Worm (Caenorhabditis elegans): ENCODE data around the gene lin-12.

The lin-12 gene

DNA sequence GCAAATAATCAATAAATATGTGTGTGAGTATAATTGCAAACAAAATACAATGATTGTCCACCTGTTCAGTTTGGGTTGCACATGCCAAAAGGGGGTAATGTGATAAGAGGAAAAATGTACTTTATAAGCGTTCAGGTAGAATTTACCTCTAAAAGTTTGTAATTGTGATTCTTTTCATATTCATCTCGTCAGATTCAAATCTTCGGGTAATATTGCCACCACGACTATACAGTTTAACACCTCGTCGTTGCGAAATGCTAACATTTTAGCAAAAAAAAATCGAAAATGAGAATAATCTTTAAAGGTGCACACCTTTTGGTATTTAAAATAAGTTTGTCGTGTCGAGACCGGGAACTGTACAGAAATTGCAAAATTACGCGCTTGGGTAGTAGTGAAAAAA is 28.1 kb downstream of the lin-12 start, which contains the start of gene nac-2:
nac-2 (minus strand) TSS at position 101 of the 400 bp plus-strand sequence.
- TF ChIP-seq elt-3 (tag; optimal IDR thresholded peaks at IDR 0.05), result no peak
- TF ChIP-seq sup-37 (GFP tag; optimal IDR thresholded peaks at IDR 0.05), result no peak
- TF ChIP-seq mab-9 (GFP tag; IDR thresholded peaks at IDR 0.05), result no peak
- TF ChIP-seq nhr-237 (tag; optimal IDR thresholded peaks at IDR 0.05), result no peak
- TF ChIP-seq fkh-4 (tag; optimal IDR thresholded peaks at IDR 0.05; ENCODE audit: borderline replicate concordance), result no peak
- TF ChIP-seq fkh-8 (tag; optimal IDR thresholded peaks at IDR 0.05), result no peak
- TF ChIP-seq nhr-76 (tag; optimal IDR thresholded peaks at IDR 0.05), result no peak
- TF ChIP-seq ama-1 (optimal IDR thresholded peaks at IDR 0.05), result no peak
- no peak for TF ChIP-seq rnt-1 (tag; optimal IDR thresholded peaks at IDR 0.05)
- no peak for TF ChIP-seq C04F5.9 (tag; optimal IDR thresholded peaks at IDR 0.05)
- no peak for TF ChIP-seq zip-4 (GFP tag; optimal IDR thresholded peaks at IDR 0.05)
- TF ChIP-seq ces-1 (GFP tag; optimal IDR thresholded peaks at IDR 0.05), result no peak
- TF ChIP-seq mdl-1 (tag; optimal IDR thresholded peaks at IDR 0.05), result no peak
- no peak for TF ChIP-seq xbp-1 (tag; optimal IDR thresholded peaks at IDR 0.05)
- no peak for TF ChIP-seq tbx-2 (tag; optimal IDR thresholded peaks at IDR 0.05)
- no peak for TF ChIP-seq C16A3.4 (tag; optimal IDR thresholded peaks at IDR 0.05)

DNA sequence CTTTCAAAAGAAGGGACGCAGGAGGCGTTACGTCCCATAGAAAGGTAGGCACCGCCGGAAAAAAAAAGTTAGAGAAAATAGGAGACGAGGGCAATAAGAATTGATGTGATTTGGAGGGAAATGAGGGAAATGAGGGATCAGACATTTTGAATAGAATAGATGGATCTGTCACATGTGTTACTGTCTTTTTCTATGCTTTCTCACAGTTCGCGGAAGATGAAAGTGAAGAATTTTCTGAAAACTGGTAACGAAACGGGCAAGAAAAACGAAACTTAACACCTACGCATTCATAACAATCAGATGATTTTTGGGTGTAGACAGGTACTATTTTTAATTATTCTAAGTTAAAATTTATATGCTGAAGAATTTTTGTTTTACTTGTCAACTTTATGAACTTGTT is 33.6 kb downstream of the lin-12 start, which contains the start of gene R107.9:
R107.9 (plus strand) TSS at position 301 of the 400 bp plus-strand sequence.
- no peak for TF ChIP-seq lir-3 (tag; optimal IDR thresholded peaks at IDR 0.05; ENCODE audit: poor library complexity)
- TF ChIP-seq ces-1 (GFP tag; optimal IDR thresholded peaks at IDR 0.05), result no peak
- no peak for TF ChIP-seq C34B4.2 (tag; optimal IDR thresholded peaks at IDR 0.05)
- no peak for TF ChIP-seq efl-1 (optimal IDR thresholded peaks at IDR 0.05)
- TF ChIP-seq efl-1 (GFP tag; optimal IDR thresholded peaks at IDR 0.05 in 1 of 2), result peak in 1 of 2 experiments; percentile 73
- no peak for TF ChIP-seq unc-30 (tag; optimal IDR thresholded peaks at IDR 0.05)
- no peak for TF ChIP-seq snu-23 (GFP tag; optimal IDR thresholded peaks at IDR 0.05)
- no peak for TF ChIP-seq sptf-1 (tag; optimal IDR thresholded peaks at IDR 0.05)
- no peak for TF ChIP-seq dsc-1 (tag; optimal IDR thresholded peaks at IDR 0.05)
- TF ChIP-seq zip-4 (GFP tag; optimal IDR thresholded peaks at IDR 0.05), result no peak
- TF ChIP-seq grh-1 (GFP tag; IDR thresholded peaks at IDR 0.05), result no peak
- TF ChIP-seq blmp-1 (tag; optimal IDR thresholded peaks at IDR 0.05), result peak; percentile 40
- no peak for TF ChIP-seq alr-1 (tag; optimal IDR thresholded peaks at IDR 0.05; ENCODE audit: borderline replicate concordance)
- TF ChIP-seq elt-2 (tag; optimal IDR thresholded peaks at IDR 0.05), result no peak
- no peak for TF ChIP-seq egl-27 (tag; optimal IDR thresholded peaks at IDR 0.05)
- TF ChIP-seq efl-3 (GFP tag; optimal IDR thresholded peaks at IDR 0.05), result no peak

DNA sequence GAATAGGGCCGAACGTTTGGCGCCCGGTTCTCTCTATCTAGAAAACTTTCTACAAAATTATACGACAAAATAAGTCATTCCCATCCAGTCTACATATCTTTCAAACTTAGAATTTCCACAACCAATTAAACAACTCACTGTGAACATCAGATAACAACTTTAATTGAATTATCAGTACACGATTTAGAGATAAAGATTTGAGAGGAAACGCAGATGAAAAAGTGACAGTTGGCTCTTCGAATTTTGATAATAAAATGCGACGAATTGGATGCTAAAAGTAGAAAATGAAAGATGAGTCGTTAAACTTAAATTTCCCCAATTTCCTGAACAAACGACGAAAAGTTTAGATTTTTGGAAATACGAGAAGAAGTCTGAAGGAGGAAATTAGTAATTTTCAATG is 36.2 kb downstream of the lin-12 start:
- TF ChIP-seq vab-15 (tag; optimal IDR thresholded peaks at IDR 0.05) (no peak), rnt-1 (tag; optimal IDR thresholded peaks at IDR 0.05) (peak; percentile 7), lsy-2 (tag; optimal IDR thresholded peaks at IDR 0.05) (no peak), elt-2 (tag; optimal IDR thresholded peaks at IDR 0.05) (peak; percentile 48), pqm-1 (tag; optimal IDR thresholded peaks at IDR 0.05) (peak; percentile 8)

DNA sequence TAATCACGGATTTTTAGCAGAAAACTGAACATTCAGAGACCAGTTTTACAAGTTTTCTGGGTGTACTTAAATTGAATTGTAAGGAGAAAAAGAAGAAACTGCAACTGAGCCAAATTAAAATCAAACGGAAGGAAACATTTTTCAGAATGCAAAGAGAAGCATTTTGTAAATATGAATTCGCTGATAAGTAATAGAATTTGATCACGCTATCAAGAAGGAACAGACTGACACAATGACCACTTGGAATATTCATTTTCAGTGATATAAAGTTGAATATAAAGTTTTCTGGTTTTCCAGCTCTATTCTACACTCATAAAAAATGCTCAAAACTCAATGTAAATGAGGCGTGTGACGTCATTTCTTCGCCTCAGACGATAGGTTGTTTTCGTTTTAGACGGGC is 37.1 kb downstream of the lin-12 start:
- TF ChIP-seq elt-2 (tag; optimal IDR thresholded peaks at IDR 0.05), result peak; percentile 9
- no peak for TF ChIP-seq fkh-8 (tag; optimal IDR thresholded peaks at IDR 0.05)

DNA sequence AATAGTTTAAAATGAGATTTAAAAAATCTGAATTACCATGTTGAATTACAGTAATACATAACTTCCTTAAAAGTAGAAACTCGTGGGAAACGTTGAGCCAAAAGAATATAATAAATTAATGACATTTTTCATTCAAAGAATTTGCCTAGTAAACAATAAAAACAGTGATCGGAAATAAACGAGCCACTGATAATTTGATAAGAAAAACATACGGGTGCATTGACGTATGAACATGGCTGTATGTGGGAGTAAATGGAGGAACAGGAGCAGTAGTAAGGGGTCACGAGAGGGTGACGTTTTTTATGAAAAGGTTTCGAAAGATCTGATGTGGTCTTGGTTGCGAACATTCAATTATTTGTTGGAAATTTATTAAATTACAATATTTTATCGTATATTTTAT is 40.5 kb downstream of the lin-12 start:
- peak; percentile 32 for TF ChIP-seq nhr-47 (tag; optimal IDR thresholded peaks at IDR 0.05)
- no peak for TF ChIP-seq sptf-1 (tag; optimal IDR thresholded peaks at IDR 0.05)
- no peak for TF ChIP-seq pag-3 (tag; optimal IDR thresholded peaks at IDR 0.05; ENCODE audit: borderline replicate concordance, insufficient read depth)
- peak; percentile 5 for TF ChIP-seq fkh-8 (tag; optimal IDR thresholded peaks at IDR 0.05)
- TF ChIP-seq mef-2 (tag; optimal IDR thresholded peaks at IDR 0.05), result no peak
- no peak for TF ChIP-seq ces-1 (GFP tag; optimal IDR thresholded peaks at IDR 0.05)
- TF ChIP-seq vab-15 (tag; optimal IDR thresholded peaks at IDR 0.05), result no peak
- TF ChIP-seq nhr-71 (tag; optimal IDR thresholded peaks at IDR 0.05), result peak; percentile 41
- no peak for TF ChIP-seq sup-37 (GFP tag; optimal IDR thresholded peaks at IDR 0.05)
- TF ChIP-seq unc-98 (GFP tag; IDR thresholded peaks at IDR 0.05), result no peak
- TF ChIP-seq egl-13 (tag; optimal IDR thresholded peaks at IDR 0.05), result no peak
- TF ChIP-seq aha-1 (tag; optimal IDR thresholded peaks at IDR 0.05), result no peak
- TF ChIP-seq hlh-17 (GFP tag; optimal IDR thresholded peaks at IDR 0.05; ENCODE audit: borderline replicate concordance), result no peak
- TF ChIP-seq ceh-88 (GFP tag; IDR thresholded peaks at IDR 0.05), result no peak
- no peak for TF ChIP-seq jun-1 (tag; optimal IDR thresholded peaks at IDR 0.05)
- TF ChIP-seq efl-3 (GFP tag; optimal IDR thresholded peaks at IDR 0.05), result no peak
- TF ChIP-seq irx-1 (tag; optimal IDR thresholded peaks at IDR 0.05), result no peak
- no peak for TF ChIP-seq lin-13 (GFP tag; optimal IDR thresholded peaks at IDR 0.05)
- TF ChIP-seq fos-1 (tag; optimal IDR thresholded peaks at IDR 0.05), result no peak
- no peak for TF ChIP-seq nhr-237 (tag; optimal IDR thresholded peaks at IDR 0.05)
